Worm (Caenorhabditis elegans): ENCODE measurements around the gene W03C9.1.

DNA sequence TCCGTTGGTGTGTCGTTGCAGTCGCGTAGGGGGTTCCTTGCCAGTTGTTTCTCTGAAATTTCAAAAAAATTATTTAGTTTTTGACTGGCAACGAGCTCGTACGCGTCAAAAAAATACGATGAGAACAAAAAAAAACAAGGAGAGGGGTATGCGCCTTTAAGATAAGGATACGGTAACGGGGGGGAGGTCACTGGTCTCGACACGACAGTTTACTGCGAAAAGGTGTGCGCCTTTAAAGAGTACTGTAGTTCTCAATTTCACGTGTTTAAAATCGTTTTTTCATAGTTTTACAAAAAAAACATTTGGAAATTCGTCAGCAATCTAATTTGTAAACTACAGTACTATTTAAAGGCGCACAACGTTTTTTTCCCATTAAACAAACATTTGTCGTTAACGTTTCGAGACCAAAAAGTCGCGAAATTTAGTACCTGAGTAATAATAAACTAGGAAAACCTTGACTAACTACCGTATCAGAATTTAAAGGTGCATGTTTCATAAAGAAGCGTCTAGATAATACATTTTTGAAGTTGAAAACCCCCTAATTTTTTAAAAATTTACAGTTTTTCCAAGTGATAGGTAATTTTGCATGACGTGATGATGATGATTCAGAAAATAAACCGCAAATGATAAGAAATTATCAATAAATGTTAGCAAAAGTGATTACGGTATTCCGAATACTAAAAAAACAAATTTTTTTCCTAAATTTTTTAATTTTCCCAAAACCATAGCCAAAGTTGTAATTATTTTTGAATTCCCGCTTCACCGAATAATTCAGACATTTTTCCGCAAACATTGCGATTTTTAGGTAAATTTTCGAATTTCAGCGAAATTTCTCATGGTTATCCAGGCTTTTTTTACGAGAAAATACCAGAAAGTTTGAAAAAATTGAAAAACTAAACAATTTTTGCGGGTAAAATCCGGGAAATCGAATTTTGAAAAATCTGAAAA lies 12.4 kb upstream of the W03C9.1 start:
- TF ChIP-seq lsy-2 (tag; optimal IDR thresholded peaks at IDR 0.05) (peak; percentile 17 to 57), mdl-1 (tag; optimal IDR thresholded peaks at IDR 0.05) (no peak), nhr-6 (tag; optimal IDR thresholded peaks at IDR 0.05) (no peak), ama-1 (optimal IDR thresholded peaks at IDR 0.05) (peak; percentile 86), zag-1 (tag; optimal IDR thresholded peaks at IDR 0.05) (no peak), unc-62 (GFP tag; optimal IDR thresholded peaks at IDR 0.05) (no peak), mbf-1 (tag; optimal IDR thresholded peaks at IDR 0.05) (no peak), aly-2 (tag; optimal IDR thresholded peaks at IDR 0.05) (no peak)

Measured in whole organism, L2 larva.